Worm (Caenorhabditis elegans) whole organism, mixed stage, embryonic: Measurements from ENCODE around the gene F56D2.3.

Experiments used
- M03D4.4 ChIP-seq: sonication (generic microtip); optimal IDR thresholded peaks from 2 replicates; lab custom pipeline; 2017; ENCODE audit warnings: mild to moderate bottlenecking, missing genetic modification characterization, missing compliant biosample characterization
- blmp-1 ChIP-seq: fragments of 150-350 bp; optimal IDR thresholded peaks from 2 replicates; lab custom pipeline; 2014; ENCODE audit warnings: missing biosample characterization, missing genetic modification characterization
- elt-1 ChIP-seq: sonication (generic microtip); optimal IDR thresholded peaks from 2 replicates; lab custom pipeline; 2017; ENCODE audit warnings: missing genetic modification characterization, mild to moderate bottlenecking, missing compliant biosample characterization, antibody characterized with exemption, moderate library complexity, borderline replicate concordance; ENCODE audit not compliant: insufficient read depth
- elt-3 ChIP-seq: fragments of 150-350 bp; optimal IDR thresholded peaks from 2 replicates; lab custom pipeline; 2014; ENCODE audit warnings: missing biosample characterization, missing genetic modification characterization
- nhr-12 ChIP-seq: fragments of 150-350 bp; optimal IDR thresholded peaks from 2 replicates; lab custom pipeline; 2014; ENCODE audit warnings: missing biosample characterization, missing genetic modification characterization
- nhr-237 ChIP-seq: fragments of 150-350 bp; optimal IDR thresholded peaks from 2 replicates; lab custom pipeline; 2014; ENCODE audit warnings: missing biosample characterization, missing genetic modification characterization
- snpc-4 ChIP-seq: fragments of 150-350 bp; optimal IDR thresholded peaks from 2 replicates; lab custom pipeline; 2014; ENCODE audit warnings: missing biosample characterization, missing genetic modification characterization
- ztf-11 ChIP-seq: fragments of 150-350 bp; optimal IDR thresholded peaks from 2 replicates; lab custom pipeline; 2014; ENCODE audit warnings: missing biosample characterization, missing genetic modification characterization

DNA sequence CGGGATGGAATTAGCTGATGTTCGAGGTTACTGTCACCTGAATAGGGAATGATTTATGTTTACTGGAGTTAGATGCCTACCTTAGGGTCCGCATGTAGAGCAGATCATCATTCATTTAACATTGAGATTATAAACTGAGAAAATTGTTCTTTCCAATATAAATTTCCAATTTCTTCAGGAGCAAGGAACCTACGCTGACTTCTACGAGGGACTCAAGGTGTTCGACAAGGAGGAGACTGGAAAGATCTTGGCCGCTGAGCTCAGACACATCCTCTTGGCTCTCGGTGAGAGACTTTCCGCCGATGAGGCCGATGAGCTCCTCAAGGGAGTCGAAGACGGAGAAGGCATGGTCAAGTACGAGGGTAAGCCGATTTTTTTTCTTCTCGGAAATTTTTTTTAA lies 18.3 kb upstream of the F56D2.3 start:
- TF ChIP-seq nhr-12 (tag; lab: Kevin White, UChicago) (no peak), snpc-4 (no peak), M03D4.4 (no peak), elt-3 (tag; lab: Kevin White, UChicago) (no peak), elt-1 (tag; lab: Kevin White, UChicago) (no peak), nhr-237 (tag; lab: Kevin White, UChicago) (no peak), ztf-11 (tag; lab: Kevin White, UChicago) (no peak), blmp-1 (tag; lab: Kevin White, UChicago) (no peak)
